Worm (Caenorhabditis elegans) whole organism, young adult: ENCODE measurements around the gene T16H12.9.

Source experiments
- B0336.3 ChIP-seq: fragments of 200-800 bp; sonication (Bioruptor generic); IDR thresholded peaks from 2 replicates; pipeline ENCODE4 v1.3.6; 2022; ENCODE audit warnings: missing genetic modification characterization, missing compliant biosample characterization
- C17E4.6 ChIP-seq: fragments of 200-800 bp; sonication (Bioruptor generic); IDR thresholded peaks from 2 replicates; pipeline ENCODE4 v1.3.6; 2022; ENCODE audit warnings: missing genetic modification reagents, missing genetic modification characterization, missing compliant biosample characterization
- F10E7.11 ChIP-seq: sonication (generic microtip); optimal IDR thresholded peaks from 2 replicates; lab custom pipeline; 2017; ENCODE audit warnings: mild to moderate bottlenecking, missing genetic modification characterization, moderate library complexity, missing compliant biosample characterization
- F22D6.2 ChIP-seq: sonication (generic microtip); optimal IDR thresholded peaks from 2 replicates; lab custom pipeline; 2016; ENCODE audit warnings: mild to moderate bottlenecking, missing genetic modification characterization, missing compliant biosample characterization
- F39B2.1 ChIP-seq: fragments of 200-800 bp; sonication (Bioruptor generic); IDR thresholded peaks from 2 replicates; pipeline ENCODE4 v1.3.6; 2022; ENCODE audit warnings: missing genetic modification reagents, missing genetic modification characterization, missing compliant biosample characterization
- F57A8.1 ChIP-seq: fragments of 200-800 bp; sonication (Bioruptor generic); optimal IDR thresholded peaks from 2 replicates; lab custom pipeline; 2018; ENCODE audit warnings: mild to moderate bottlenecking, missing genetic modification characterization, moderate library complexity, missing compliant biosample characterization
- Y53G8AR.9 ChIP-seq: fragments of 200-800 bp; sonication (Bioruptor generic); conservative IDR thresholded peaks from 2 replicates; pipeline ENCODE4 v1.3.6; 2022; ENCODE audit warnings: missing genetic modification reagents, missing genetic modification characterization, missing compliant biosample characterization
- Y56A3A.18 ChIP-seq: fragments of 200-800 bp; sonication (Bioruptor generic); IDR thresholded peaks from 2 replicates; pipeline ENCODE4 v1.3.6; 2022; ENCODE audit warnings: missing genetic modification reagents, missing genetic modification characterization, missing compliant biosample characterization
- Y67H2A.10 ChIP-seq: fragments of 200-800 bp; sonication (Bioruptor generic); conservative IDR thresholded peaks from 2 replicates; pipeline ENCODE4 v1.3.6; 2022; ENCODE audit warnings: missing genetic modification reagents, missing genetic modification characterization, missing compliant biosample characterization
- aptf-2 ChIP-seq: fragments of 200-800 bp; sonication (Bioruptor generic); conservative IDR thresholded peaks from 2 replicates; pipeline ENCODE4 v1.3.6; 2022; ENCODE audit warnings: missing genetic modification reagents, missing genetic modification characterization, missing compliant biosample characterization
- attf-3 ChIP-seq: fragments of 200-800 bp; sonication (Bioruptor generic); conservative IDR thresholded peaks from 2 replicates; pipeline ENCODE4 v1.3.6; 2022; ENCODE audit warnings: missing genetic modification reagents, missing genetic modification characterization, missing compliant biosample characterization
- attf-5 ChIP-seq: fragments of 200-800 bp; sonication (Bioruptor generic); optimal IDR thresholded peaks from 2 replicates; lab custom pipeline; 2018; ENCODE audit warnings: mild to moderate bottlenecking, missing genetic modification characterization, missing compliant biosample characterization
- cebp-1 ChIP-seq, 2 experiments: fragments of 200-800 bp in 1 of 2; sonication (Bioruptor generic) in 1 of 2; sonication (generic microtip) in 1 of 2; IDR thresholded peaks in 1 of 2; optimal IDR thresholded peaks in 1 of 2; 2 replicates each; pipeline versions ENCODE4 v1.3.6 to Lab custom; 2017 to 2022; ENCODE audit warnings: missing compliant biosample characterization in 2 of 2, missing genetic modification characterization in 2 of 2, mild to moderate bottlenecking in 1 of 2, missing genetic modification reagents in 1 of 2, moderate library complexity in 1 of 2
- die-1 ChIP-seq: sonication (generic microtip); optimal IDR thresholded peaks from 2 replicates; lab custom pipeline; 2016; ENCODE audit warnings: missing genotype, mild to moderate bottlenecking, missing genetic modification characterization, missing compliant biosample characterization
- dox-1 ChIP-seq: fragments of 200-800 bp; sonication (Bioruptor generic); IDR thresholded peaks from 2 replicates; pipeline ENCODE4 v1.3.6; 2022; ENCODE audit warnings: missing genetic modification reagents, missing genetic modification characterization, missing compliant biosample characterization
- egl-44 ChIP-seq: fragments of 200-800 bp; sonication (Bioruptor generic); IDR thresholded peaks from 2 replicates; pipeline ENCODE4 v1.3.6; 2022; ENCODE audit warnings: missing genetic modification reagents, missing genetic modification characterization, missing compliant biosample characterization
- egrh-3 ChIP-seq: fragments of 200-800 bp; sonication (Bioruptor generic); IDR thresholded peaks from 2 replicates; pipeline ENCODE4 v1.3.6; 2022; ENCODE audit warnings: missing genetic modification reagents, missing genetic modification characterization, missing compliant biosample characterization
- fkh-3 ChIP-seq: sonication (generic microtip); optimal IDR thresholded peaks from 2 replicates; lab custom pipeline; 2016; ENCODE audit warnings: mild to moderate bottlenecking, missing genetic modification characterization, missing compliant biosample characterization
- him-1 ChIP-seq: sonication (generic microtip); optimal IDR thresholded peaks from 2 replicates; lab custom pipeline; 2016; ENCODE audit warnings: missing genotype, missing genetic modification reagents, missing genetic modification characterization, missing compliant biosample characterization
- hlh-26 ChIP-seq: fragments of 200-800 bp; sonication (Bioruptor generic); conservative IDR thresholded peaks from 2 replicates; pipeline ENCODE4 v1.3.6; 2022; ENCODE audit warnings: missing genetic modification reagents, missing genetic modification characterization, missing compliant biosample characterization
- hmg-1.2 ChIP-seq: fragments of 200-800 bp; sonication (Bioruptor generic); IDR thresholded peaks from 2 replicates; pipeline ENCODE4 v1.3.6; 2022; ENCODE audit warnings: missing genetic modification reagents, missing genetic modification characterization, missing compliant biosample characterization
- hmg-20 ChIP-seq: fragments of 200-800 bp; sonication (Bioruptor generic); IDR thresholded peaks from 2 replicates; pipeline ENCODE4 v1.3.6; 2022; ENCODE audit warnings: missing genetic modification reagents, missing genetic modification characterization, missing compliant biosample characterization
- lag-1 ChIP-seq: fragments of 200-800 bp; sonication (Bioruptor generic); IDR thresholded peaks from 2 replicates; pipeline ENCODE4 v1.3.6; 2022; ENCODE audit warnings: missing genetic modification reagents, missing genetic modification characterization, missing compliant biosample characterization
- let-607 ChIP-seq, 2 experiments: fragments of 200-800 bp in 1 of 2; sonication (Bioruptor generic) in 1 of 2; sonication (generic microtip) in 1 of 2; optimal IDR thresholded peaks; 2 replicates each; lab custom pipeline; 2016 to 2018; ENCODE audit warnings: mild to moderate bottlenecking in 2 of 2, missing compliant biosample characterization in 2 of 2, missing genetic modification characterization in 2 of 2, moderate library complexity in 2 of 2, missing genotype in 1 of 2
- lin-35 ChIP-seq, 3 experiments: fragments of 150-350 bp in 2 of 3; sonication (generic microtip) in 1 of 3; optimal IDR thresholded peaks; 2 replicates each; lab custom pipeline; 2014 to 2018; ENCODE audit warnings: missing biosample characterization in 3 of 3, missing genetic modification characterization in 3 of 3, missing genetic modification reagents in 3 of 3
- lsy-27 ChIP-seq: sonication (generic microtip); optimal IDR thresholded peaks from 2 replicates; lab custom pipeline; 2017; ENCODE audit warnings: missing genetic modification characterization, mild to moderate bottlenecking, missing compliant biosample characterization, antibody characterized with exemption, missing genotype, borderline replicate concordance; ENCODE audit not compliant: insufficient read depth
- nhr-120 ChIP-seq: fragments of 200-800 bp; sonication (Bioruptor generic); IDR thresholded peaks from 2 replicates; pipeline ENCODE4 v1.3.6; 2022; ENCODE audit warnings: missing genetic modification characterization, missing compliant biosample characterization
- nhr-27 ChIP-seq: fragments of 200-800 bp; sonication (Bioruptor generic); optimal IDR thresholded peaks from 2 replicates; lab custom pipeline; 2018; ENCODE audit warnings: mild to moderate bottlenecking, missing genetic modification characterization, moderate library complexity, missing compliant biosample characterization
- nhr-80 ChIP-seq: sonication (generic microtip); optimal IDR thresholded peaks from 2 replicates; lab custom pipeline; 2016; ENCODE audit warnings: missing genetic modification characterization, missing compliant biosample characterization
- pha-4 ChIP-seq: fragments of 150-350 bp; sonication (generic microtip); optimal IDR thresholded peaks from 2 replicates; lab custom pipeline; 2014; ENCODE audit warnings: missing biosample characterization, missing genetic modification reagents, missing genetic modification characterization
- sdz-38 ChIP-seq: sonication (generic microtip); optimal IDR thresholded peaks from 2 replicates; lab custom pipeline; 2016; ENCODE audit warnings: missing genotype, missing genetic modification characterization, missing compliant biosample characterization
- sea-2 ChIP-seq: fragments of 200-800 bp; sonication (Bioruptor generic); IDR thresholded peaks from 2 replicates; pipeline ENCODE4 v1.3.6; 2022; ENCODE audit warnings: missing genetic modification characterization, missing compliant biosample characterization
- snpc-1.3 ChIP-seq: sonication (generic microtip); optimal IDR thresholded peaks from 2 replicates; lab custom pipeline; 2017; ENCODE audit warnings: missing genetic modification characterization, mild to moderate bottlenecking, missing compliant biosample characterization, antibody characterized with exemption, moderate library complexity, missing genotype, missing genetic modification reagents; ENCODE audit not compliant: insufficient read depth
- snpc-4 ChIP-seq, 5 experiments: fragments of 150-350 bp in 1 of 5; sonication (generic microtip) in 4 of 5; optimal IDR thresholded peaks; 2 replicates each; lab custom pipeline; 2014 to 2018; ENCODE audit warnings: missing genetic modification characterization in 5 of 5, missing biosample characterization in 3 of 5, antibody characterized with exemption in 2 of 5, mild to moderate bottlenecking in 2 of 5, missing compliant biosample characterization in 2 of 5, missing genotype in 2 of 5, moderate library complexity in 2 of 5, missing genetic modification reagents in 1 of 5
- somi-1 ChIP-seq: fragments of 200-800 bp; sonication (Bioruptor generic); optimal IDR thresholded peaks from 2 replicates; lab custom pipeline; 2018; ENCODE audit warnings: mild to moderate bottlenecking, missing genetic modification characterization, missing compliant biosample characterization
- sptf-2 ChIP-seq: fragments of 200-800 bp; sonication (Bioruptor generic); optimal IDR thresholded peaks from 2 replicates; lab custom pipeline; 2018; ENCODE audit warnings: mild to moderate bottlenecking, missing genetic modification characterization, missing compliant biosample characterization
- ztf-25 ChIP-seq: fragments of 200-800 bp; sonication (Bioruptor generic); IDR thresholded peaks from 2 replicates; pipeline ENCODE4 v1.3.6; 2022; ENCODE audit warnings: missing genetic modification reagents, missing genetic modification characterization, missing compliant biosample characterization
- ztf-26 ChIP-seq: sonication (generic microtip); optimal IDR thresholded peaks from 2 replicates; lab custom pipeline; 2017; ENCODE audit warnings: missing genetic modification characterization, missing compliant biosample characterization
- ztf-28 ChIP-seq: fragments of 200-800 bp; sonication (Bioruptor generic); IDR thresholded peaks from 2 replicates; pipeline ENCODE4 v1.3.6; 2022; ENCODE audit warnings: missing genetic modification reagents, missing genetic modification characterization, missing compliant biosample characterization

T16H12.9 gene

ce11 chrIII:10123586-10124233 lies 14.6 kb downstream of the T16H12.9 start, which contains the start of gene ttll-4 (continued):
- TF ChIP-seq ztf-25 (GFP tag; lab: Robert Waterston, UW) (0 out of 2 replicates have a peak, but pooled peaks have one; percentile 56), snpc-4 (GFP tag; optimal IDR thresholded peaks at IDR 0.05; lab: Kevin White, UChicago) (peak; percentile 19), snpc-4 (tag; optimal IDR thresholded peaks at IDR 0.05; lab: Kevin White, UChicago) (no peak), F39B2.1 (GFP tag; lab: Robert Waterston, UW) (no peak), Y67H2A.10 (GFP tag; lab: Robert Waterston, UW) (no peak), dox-1 (peak; percentile 81), C17E4.6 (GFP tag; lab: Robert Waterston, UW) (no peak), die-1 (tag; lab: Kevin White, UChicago) (no peak), egrh-3 (GFP tag; lab: Robert Waterston, UW) (peak; percentile 63)
- TF ChIP-seq, all 124 proteins: peak for 36

ce11 chrIII:10126375-10126774 lies 17.3 kb downstream of the T16H12.9 start:
- no peak for TF ChIP-seq sptf-2 (GFP tag; lab: Kevin White, UChicago)
- TF ChIP-seq fkh-3 (tag; lab: Kevin White, UChicago) = no peak
- no peak for TF ChIP-seq let-607 (tag; optimal IDR thresholded peaks at IDR 0.05; lab: Kevin White, UChicago)
- TF ChIP-seq snpc-4 (GFP tag; optimal IDR thresholded peaks at IDR 0.05; lab: Kevin White, UChicago) = no peak
- TF ChIP-seq snpc-4 (tag; optimal IDR thresholded peaks at IDR 0.05; lab: Kevin White, UChicago) = no peak
- no peak for TF ChIP-seq F22D6.2 (tag; lab: Kevin White, UChicago)
- no peak for TF ChIP-seq nhr-120 (GFP tag; lab: Robert Waterston, UW)
- TF ChIP-seq lag-1 = no peak
- TF ChIP-seq hmg-20 (GFP tag; lab: Robert Waterston, UW) = no peak
- TF ChIP-seq ztf-28 = no peak
- no peak for TF ChIP-seq F57A8.1 (GFP tag; lab: Kevin White, UChicago)
- no peak for TF ChIP-seq snpc-1.3 (tag; lab: Kevin White, UChicago)
- no peak for TF ChIP-seq pha-4 (tag; lab: Kevin White, UChicago)
- no peak for TF ChIP-seq lin-35 (GFP tag; optimal IDR thresholded peaks at IDR 0.05; lab: Kevin White, UChicago)
- TF ChIP-seq egl-44 (GFP tag; lab: Robert Waterston, UW) = no peak
- no peak for TF ChIP-seq Y56A3A.18 (GFP tag; lab: Robert Waterston, UW)
- TF ChIP-seq F10E7.11 = no peak
- no peak for TF ChIP-seq hlh-26 (GFP tag; lab: Robert Waterston, UW)
- TF ChIP-seq sdz-38 (tag; lab: Kevin White, UChicago) = no peak
- TF ChIP-seq sea-2 (GFP tag; lab: Robert Waterston, UW) = no peak
- no peak for TF ChIP-seq aptf-2

ce11 chrIII:10132495-10133450 lies 23.7 kb downstream of the T16H12.9 start:
- peak; percentile 47; the same call in 1 of the 2 replicates for TF ChIP-seq hmg-1.2
- TF ChIP-seq dox-1 = peak; percentile 27; the same call in 1 of the 2 replicates
- TF ChIP-seq egrh-3 (GFP tag; lab: Robert Waterston, UW) = peak; percentile 36; the same call in 1 of the 2 replicates
- no peak for TF ChIP-seq lsy-27 (tag; lab: Kevin White, UChicago)
- peak; percentile 5 for TF ChIP-seq attf-5 (GFP tag; lab: Kevin White, UChicago)
- 0 out of 2 replicates have a peak, but pooled peaks have one; percentile 27 for TF ChIP-seq egl-44 (GFP tag; lab: Robert Waterston, UW)
- peak; percentile 68 for TF ChIP-seq him-1 (tag; lab: Kevin White, UChicago)
- peak; percentile 20 for TF ChIP-seq somi-1 (GFP tag; lab: Kevin White, UChicago)
- peak; percentile 25; the same call in 1 of the 2 replicates for TF ChIP-seq B0336.3 (GFP tag; lab: Robert Waterston, UW)
- TF ChIP-seq Y53G8AR.9 (GFP tag; lab: Robert Waterston, UW) = 0 out of 2 replicates have a peak, but pooled peaks have one; percentile 18
- TF ChIP-seq nhr-27 = no peak
- peak; percentile 6 for TF ChIP-seq nhr-80 (tag; lab: Kevin White, UChicago)
- TF ChIP-seq attf-3 = no peak
- peak; percentile 27 for TF ChIP-seq ztf-26 (tag; lab: Kevin White, UChicago)
- no peak for TF ChIP-seq cebp-1 (GFP tag; IDR thresholded peaks at IDR 0.05; lab: Robert Waterston, UW)
- peak; percentile 41 for TF ChIP-seq cebp-1 (tag; optimal IDR thresholded peaks at IDR 0.05; lab: Kevin White, UChicago)
- TF ChIP-seq, all 124 proteins: peak for 12
